Fruit fly (Drosophila melanogaster): ENCODE results near the gene Gr63a.

- TF ChIP-seq psq (optimal IDR thresholded peaks at IDR 0.05) (no peak), insv (optimal IDR thresholded peaks at IDR 0.05) (no peak), h (optimal IDR thresholded peaks at IDR 0.05) (no peak), ttk (optimal IDR thresholded peaks at IDR 0.05) (no peak), Sin3A (optimal IDR thresholded peaks at IDR 0.05) (no peak), Myc (optimal IDR thresholded peaks at IDR 0.05) (no peak)
Observed at dm6 chr3L:3901865-3902490, 5.6 kb upstream of the Gr63a start.

Data from Kc167 (cell line).